Fruit fly (Drosophila melanogaster): Measurements from ENCODE around the gene Sik2.

- TF ChIP-seq tj (GFP tag; optimal IDR thresholded peaks at IDR 0.05) (no peak), CG1620 (GFP tag; optimal IDR thresholded peaks at IDR 0.05) (no peak), CG12768 (GFP tag; optimal IDR thresholded peaks at IDR 0.05) (no peak), CG14711 (tag; optimal IDR thresholded peaks at IDR 0.05) (no peak), cnc (optimal IDR thresholded peaks at IDR 0.05) (no peak), kay (GFP tag; ENCODE audit: borderline replicate concordance) (no peak), cic (GFP tag; optimal IDR thresholded peaks at IDR 0.05) (no peak)
These were observed 29.4 kb downstream of the Sik2 start for dm6 chrX:2032160-2032801.

All from whole organism, adult.